Fruit fly (Drosophila melanogaster) whole organism, wandering third instar larva: ENCODE measurements around the gene hoip.

Experiments
- Abd-B ChIP-seq: fragments of >200 bp; optimal IDR thresholded peaks from 2 replicates; lab custom pipeline; 2017; ENCODE audit warnings: missing biosample characterization, missing genetic modification characterization
- CrebA ChIP-seq: fragments of 200-800 bp; sonication (Bioruptor generic); optimal IDR thresholded peaks from 2 replicates; lab custom pipeline; 2016; ENCODE audit warnings: missing biosample characterization, mild to moderate bottlenecking, missing genetic modification characterization, borderline replicate concordance
- br ChIP-seq: fragments of 200-800 bp; sonication (Bioruptor generic); optimal IDR thresholded peaks from 2 replicates; lab custom pipeline; 2016; ENCODE audit warnings: missing biosample characterization, missing genetic modification characterization
- h ChIP-seq: fragments of 200-800 bp; sonication (Bioruptor generic); optimal IDR thresholded peaks from 3 replicates; lab custom pipeline; 2016; ENCODE audit warnings: missing biosample characterization, mild to moderate bottlenecking, missing genetic modification characterization
- sv ChIP-seq: fragments of 200-800 bp; sonication (Bioruptor generic); optimal IDR thresholded peaks from 3 replicates; lab custom pipeline; 2016; ENCODE audit warnings: missing biosample characterization, missing genetic modification characterization
- usp ChIP-seq: fragments of >200 bp; optimal IDR thresholded peaks from 2 replicates; lab custom pipeline; 2017; ENCODE audit warnings: missing biosample characterization, missing genetic modification characterization

DNA sequence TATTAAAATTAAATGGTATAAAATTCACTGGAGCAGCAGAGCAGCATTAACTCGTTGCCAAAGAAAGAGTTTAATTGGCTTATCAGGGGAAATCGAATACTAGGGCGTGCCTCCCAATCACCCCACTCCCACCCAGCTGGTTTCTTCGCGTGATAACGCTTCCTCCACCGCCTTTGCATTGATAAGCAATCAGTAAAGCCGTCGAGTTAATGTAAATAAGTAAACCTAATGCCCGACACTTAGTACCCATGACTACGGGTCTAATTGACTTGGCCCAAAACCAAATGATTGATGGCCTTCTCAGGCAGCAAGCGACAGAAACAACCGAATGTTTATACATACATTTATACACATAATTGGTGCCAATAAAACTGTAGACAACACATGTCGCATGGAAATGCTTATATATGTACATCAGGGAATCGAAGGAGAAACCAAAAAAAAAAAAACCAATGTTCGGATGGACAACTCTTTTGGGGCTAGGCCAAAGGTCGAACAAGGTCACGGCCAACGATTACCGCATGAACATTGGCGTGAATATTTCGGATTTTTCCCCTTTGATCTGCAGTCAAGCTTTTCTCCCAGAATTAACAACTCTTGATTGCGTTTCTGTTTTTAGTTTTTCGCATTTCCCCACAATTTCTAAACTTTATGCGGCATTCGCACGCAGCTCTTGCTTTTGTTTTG, 5.5 kb upstream of the hoip start:
- no peak for TF ChIP-seq usp
- TF ChIP-seq sv: no peak
- TF ChIP-seq Abd-B: no peak
- TF ChIP-seq h: peak; percentile 22
- TF ChIP-seq CrebA: no peak
- TF ChIP-seq br (GFP tag; lab: Kevin White, UChicago): no peak
